Fruit fly (Drosophila melanogaster) whole organism, embryonic: ENCODE measurements around the gene Myo31DF.
A peak's percentile ranks its signal among the peaks of the same experiment; 100 is the strongest.

Experiments
- Aef1 ChIP-seq: fragments of 200-800 bp; sonication (Bioruptor generic); IDR thresholded peaks from 3 replicates; pipeline ENCODE4 v1.3.6; 2022; ENCODE audit warnings: missing biosample characterization, missing genetic modification characterization
- B-H2 ChIP-seq: fragments of 200-800 bp; sonication (Bioruptor generic); optimal IDR thresholded peaks from 2 replicates; lab custom pipeline; 2018; ENCODE audit warnings: missing biosample characterization, mild to moderate bottlenecking, missing genetic modification characterization
- BtbVII ChIP-seq: fragments of 200-800 bp; sonication (Bioruptor generic); optimal IDR thresholded peaks from 3 replicates; lab custom pipeline; 2017; ENCODE audit warnings: missing biosample characterization, mild to moderate bottlenecking, missing genetic modification characterization
- CG10209 ChIP-seq: fragments of 200-800 bp; sonication (Bioruptor generic); optimal IDR thresholded peaks from 3 replicates; lab custom pipeline; 2017; ENCODE audit warnings: missing biosample characterization, mild to moderate bottlenecking, missing genetic modification characterization, missing genetic modification reagents
- CG10462 ChIP-seq: fragments of 200-800 bp; sonication (Bioruptor generic); optimal IDR thresholded peaks from 2 replicates; lab custom pipeline; 2016; ENCODE audit warnings: missing biosample characterization, missing genetic modification characterization
- CG11085 ChIP-seq: fragments of 200-800 bp; sonication (Bioruptor generic); IDR thresholded peaks from 2 replicates; pipeline ENCODE4 v1.3.6; 2022; ENCODE audit warnings: missing biosample characterization, missing genetic modification characterization
- CG11398 ChIP-seq: fragments of 200-800 bp; sonication (Bioruptor generic); optimal IDR thresholded peaks from 2 replicates; lab custom pipeline; 2016; ENCODE audit warnings: missing biosample characterization, missing genetic modification characterization
- CG12104 ChIP-seq: fragments of 200-800 bp; sonication (Bioruptor generic); optimal IDR thresholded peaks from 3 replicates; lab custom pipeline; 2016; ENCODE audit warnings: missing biosample characterization, missing genetic modification characterization
- CG12155 ChIP-seq: fragments of 200-800 bp; sonication (Bioruptor generic); optimal IDR thresholded peaks from 3 replicates; lab custom pipeline; 2016; ENCODE audit warnings: missing biosample characterization, missing genetic modification characterization
- CG12659 ChIP-seq: fragments of 200-800 bp; sonication (Bioruptor generic); optimal IDR thresholded peaks from 3 replicates; lab custom pipeline; 2017; ENCODE audit warnings: mild to moderate bottlenecking, missing biosample characterization, missing genetic modification reagents, missing genetic modification characterization
- CG12744 ChIP-seq: fragments of 200-800 bp; sonication (Bioruptor generic); optimal IDR thresholded peaks from 2 replicates; lab custom pipeline; 2016; ENCODE audit warnings: missing biosample characterization, missing genetic modification characterization
- CG12942 ChIP-seq: fragments of 200-800 bp; sonication (Bioruptor generic); optimal IDR thresholded peaks from 3 replicates; lab custom pipeline; 2016; ENCODE audit warnings: missing biosample characterization, missing genetic modification characterization
- CG14050 ChIP-seq: fragments of 200-800 bp; sonication (Bioruptor generic); IDR thresholded peaks from 3 replicates; pipeline ENCODE4 v1.3.6; 2022; ENCODE audit warnings: missing biosample characterization, missing genetic modification characterization
- CG17912 ChIP-seq: fragments of 200-800 bp; sonication (Bioruptor generic); optimal IDR thresholded peaks from 2 replicates; lab custom pipeline; 2018; ENCODE audit warnings: missing biosample characterization, mild to moderate bottlenecking, missing genetic modification characterization
- CG18262 ChIP-seq: fragments of 200-800 bp; optimal IDR thresholded peaks from 3 replicates; lab custom pipeline; 2019; ENCODE audit warnings: missing biosample characterization, mild to moderate bottlenecking, missing genetic modification characterization, moderate library complexity
- CG3281 ChIP-seq: fragments of 200-800 bp; sonication (Bioruptor generic); optimal IDR thresholded peaks from 3 replicates; lab custom pipeline; 2017; ENCODE audit warnings: missing biosample characterization, mild to moderate bottlenecking, missing genetic modification characterization
- CG33557 ChIP-seq: fragments of 200-800 bp; sonication (Bioruptor generic); optimal IDR thresholded peaks from 2 replicates; lab custom pipeline; 2019; ENCODE audit warnings: missing biosample characterization, mild to moderate bottlenecking, missing genetic modification characterization, moderate library complexity
- CG3847 ChIP-seq: fragments of 200-800 bp; sonication (Bioruptor generic); IDR thresholded peaks from 2 replicates; pipeline ENCODE4 v1.3.6; 2022; ENCODE audit warnings: missing biosample characterization, missing genetic modification characterization
- CG4820 ChIP-seq: fragments of 200-800 bp; sonication (Bioruptor generic); optimal IDR thresholded peaks from 3 replicates; lab custom pipeline; 2016; ENCODE audit warnings: missing biosample characterization, missing genetic modification characterization
- CG7745 ChIP-seq: fragments of 200-800 bp; sonication (Bioruptor generic); optimal IDR thresholded peaks from 2 replicates; lab custom pipeline; 2018; ENCODE audit warnings: missing biosample characterization, mild to moderate bottlenecking, missing genetic modification characterization, moderate library complexity
- CG8281 ChIP-seq: fragments of 200-800 bp; sonication (Bioruptor generic); optimal IDR thresholded peaks from 2 replicates; lab custom pipeline; 2018; ENCODE audit warnings: missing biosample characterization, mild to moderate bottlenecking, missing genetic modification characterization, moderate library complexity
- Dfd ChIP-seq, 2 experiments: fragments of >200 bp; optimal IDR thresholded peaks; 2 replicates each; lab custom pipeline; 2017; ENCODE audit warnings: missing biosample characterization in 2 of 2, missing genetic modification characterization in 2 of 2
- Eip74EF ChIP-seq, 2 experiments: fragments of 200-800 bp in 1 of 2; fragments of >200 bp in 1 of 2; sonication (Bioruptor generic) in 1 of 2; optimal IDR thresholded peaks; 2 replicates each; lab custom pipeline; 2017 to 2019; ENCODE audit warnings: missing biosample characterization in 2 of 2, missing genetic modification characterization in 2 of 2, mild to moderate bottlenecking in 1 of 2, moderate library complexity in 1 of 2
- Ets97D ChIP-seq: fragments of 200-800 bp; sonication (Bioruptor generic); optimal IDR thresholded peaks from 3 replicates; lab custom pipeline; 2016; ENCODE audit warnings: missing biosample characterization, missing genetic modification characterization
- Gsc ChIP-seq: fragments of 200-800 bp; sonication (Bioruptor generic); IDR thresholded peaks from 2 replicates; pipeline ENCODE4 v1.3.6; 2022; ENCODE audit warnings: missing biosample characterization, missing genetic modification characterization
- H2.0 ChIP-seq: fragments of 200-800 bp; sonication (Bioruptor generic); IDR thresholded peaks from 2 replicates; pipeline ENCODE4 v1.3.6; 2022; ENCODE audit warnings: missing biosample characterization, missing genetic modification characterization
- Hand ChIP-seq: fragments of 200-800 bp; sonication (Bioruptor generic); optimal IDR thresholded peaks from 2 replicates; lab custom pipeline; 2017; ENCODE audit warnings: mild to moderate bottlenecking, missing biosample characterization, missing genetic modification reagents, missing genetic modification characterization
- Med ChIP-seq: fragments of 200-800 bp; sonication (Bioruptor generic); peaks from one replicate; lab custom pipeline; 2016; ENCODE audit warnings: missing biosample characterization, missing genetic modification characterization, mild to moderate bottlenecking, inconsistent platforms, moderate library complexity
- Mrtf ChIP-seq: fragments of 200-800 bp; sonication (Bioruptor generic); IDR thresholded peaks from 3 replicates; pipeline ENCODE4 v1.3.6; 2022; ENCODE audit warnings: missing biosample characterization, missing genetic modification characterization
- Rx ChIP-seq: fragments of 200-800 bp; sonication (Bioruptor generic); IDR thresholded peaks from 2 replicates; pipeline ENCODE4 v1.3.6; 2022; ENCODE audit warnings: missing biosample characterization, missing genetic modification characterization
- Sry-δ ChIP-seq: fragments of 200-800 bp; sonication (Bioruptor generic); optimal IDR thresholded peaks from 2 replicates; lab custom pipeline; 2016; ENCODE audit warnings: missing biosample characterization, missing genetic modification characterization
- ash1 ChIP-seq: fragments of 200-800 bp; sonication (Bioruptor generic); optimal IDR thresholded peaks from 2 replicates; lab custom pipeline; 2018; ENCODE audit warnings: missing biosample characterization, mild to moderate bottlenecking, missing genetic modification characterization
- br ChIP-seq: fragments of >200 bp; optimal IDR thresholded peaks from 2 replicates; lab custom pipeline; 2017
- bsh ChIP-seq, 2 experiments: fragments of 200-800 bp; sonication (Bioruptor generic); optimal IDR thresholded peaks; 2 replicates each; lab custom pipeline; 2017 to 2018; ENCODE audit warnings: mild to moderate bottlenecking in 2 of 2, missing biosample characterization in 2 of 2, missing genetic modification characterization in 2 of 2, moderate library complexity in 1 of 2
- da ChIP-seq: fragments of 200-800 bp; sonication (Bioruptor generic); optimal IDR thresholded peaks from 2 replicates; lab custom pipeline; 2016; ENCODE audit warnings: missing biosample characterization, missing genetic modification characterization
- danr ChIP-seq: fragments of 200-800 bp; sonication (Bioruptor generic); IDR thresholded peaks from 2 replicates; pipeline ENCODE4 v1.3.6; 2022; ENCODE audit warnings: missing biosample characterization, missing genetic modification characterization
- emc ChIP-seq: fragments of 200-800 bp; sonication (Bioruptor generic); optimal IDR thresholded peaks from 2 replicates; lab custom pipeline; 2016; ENCODE audit warnings: missing biosample characterization, missing genetic modification characterization
- eve ChIP-seq, 2 experiments: fragments of >200 bp; optimal IDR thresholded peaks; 2 replicates each; lab custom pipeline; 2017; ENCODE audit warnings: missing biosample characterization in 2 of 2, missing genetic modification characterization in 2 of 2
- fd102C ChIP-seq: fragments of 200-800 bp; sonication (Bioruptor generic); optimal IDR thresholded peaks from 2 replicates; lab custom pipeline; 2018; ENCODE audit warnings: missing biosample characterization, mild to moderate bottlenecking, missing genetic modification characterization, moderate library complexity
- fd96Cb ChIP-seq: fragments of 200-800 bp; sonication (Bioruptor generic); optimal IDR thresholded peaks from 2 replicates; lab custom pipeline; 2018; ENCODE audit warnings: missing biosample characterization, mild to moderate bottlenecking, missing genetic modification characterization, moderate library complexity
- gsb-n ChIP-seq: fragments of 200-800 bp; sonication (Bioruptor generic); optimal IDR thresholded peaks from 3 replicates; lab custom pipeline; 2018; ENCODE audit warnings: missing biosample characterization, mild to moderate bottlenecking, missing genetic modification characterization
- jigr1 ChIP-seq: fragments of 200-800 bp; sonication (Bioruptor generic); IDR thresholded peaks from 3 replicates; pipeline ENCODE4 v1.3.6; 2022; ENCODE audit warnings: missing biosample characterization, missing genetic modification characterization
- ken ChIP-seq: fragments of 200-800 bp; sonication (Bioruptor generic); IDR thresholded peaks from 3 replicates; pipeline ENCODE4 v1.3.6; 2022; ENCODE audit warnings: missing biosample characterization, missing genetic modification characterization
- odd ChIP-seq: fragments of 200-800 bp; sonication (Bioruptor generic); optimal IDR thresholded peaks from 2 replicates; lab custom pipeline; 2017; ENCODE audit warnings: missing biosample characterization, mild to moderate bottlenecking, missing genetic modification characterization
- ro ChIP-seq: fragments of 200-800 bp; sonication (Bioruptor generic); IDR thresholded peaks from 2 replicates; pipeline ENCODE4 v1.3.6; 2022; ENCODE audit warnings: missing biosample characterization, missing genetic modification characterization
- salm ChIP-seq: fragments of 200-800 bp; sonication (Bioruptor generic); optimal IDR thresholded peaks from 2 replicates; lab custom pipeline; 2018; ENCODE audit warnings: missing biosample characterization, mild to moderate bottlenecking, missing genetic modification characterization
- tap ChIP-seq: fragments of 200-800 bp; optimal IDR thresholded peaks from 3 replicates; lab custom pipeline; 2019; ENCODE audit warnings: missing biosample characterization, mild to moderate bottlenecking, missing genetic modification characterization, moderate library complexity
- tgo ChIP-seq: fragments of 200-800 bp; sonication (Bioruptor generic); IDR thresholded peaks from 3 replicates; pipeline ENCODE4 v1.3.6; 2022; ENCODE audit warnings: missing biosample characterization, missing genetic modification characterization
- tll ChIP-seq, 2 experiments: fragments of 200-800 bp in 1 of 2; fragments of >200 bp in 1 of 2; sonication (Bioruptor generic) in 1 of 2; optimal IDR thresholded peaks; 2 replicates each; lab custom pipeline; 2017 to 2019; ENCODE audit warnings: missing biosample characterization in 2 of 2, missing genetic modification characterization in 2 of 2, mild to moderate bottlenecking in 1 of 2, moderate library complexity in 1 of 2
- unpg ChIP-seq: fragments of 200-800 bp; sonication (Bioruptor generic); optimal IDR thresholded peaks from 3 replicates; lab custom pipeline; 2018; ENCODE audit warnings: missing biosample characterization, mild to moderate bottlenecking, missing genetic modification characterization, moderate library complexity

Gene Myo31DF

DNA sequence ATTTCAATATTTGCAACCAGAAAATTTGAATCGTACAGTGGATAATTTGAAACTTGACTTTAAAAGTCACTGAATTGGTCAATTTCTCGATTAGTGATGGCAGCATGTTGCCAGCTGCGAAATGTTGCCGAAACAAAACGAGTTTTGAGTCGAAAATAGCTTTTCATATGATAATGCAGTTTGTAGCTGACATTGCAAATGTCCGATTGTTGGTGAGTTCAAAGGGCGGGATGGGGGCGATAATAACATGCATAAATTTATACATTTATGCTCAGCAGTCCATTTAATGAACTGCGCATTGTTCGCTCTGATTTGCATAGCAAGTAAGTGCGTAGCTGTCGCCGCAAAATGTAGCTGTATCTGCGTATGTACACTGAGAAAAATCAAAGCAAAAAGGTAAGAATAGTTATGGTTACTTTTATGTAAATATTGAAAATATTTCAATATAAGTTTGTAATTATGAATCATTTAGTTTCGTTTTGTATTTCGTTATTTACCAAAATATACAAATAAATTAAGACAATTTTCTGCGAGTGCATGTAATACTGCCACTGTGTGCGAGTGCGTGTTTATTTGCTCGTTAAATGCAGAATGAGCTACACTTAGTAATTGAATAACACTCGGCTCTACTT lies 20.5 kb upstream of the Myo31DF start, which contains the start of gene Lip4 (continued):
- TF ChIP-seq jigr1 (GFP tag; lab: Robert Waterston, UW) = no peak
- no peak for TF ChIP-seq CG7745 (tag; lab: Kevin White, UChicago)
- no peak for TF ChIP-seq Rx (GFP tag; lab: Robert Waterston, UW)
- peak; percentile 77 for TF ChIP-seq CG3281 (GFP tag; lab: Kevin White, UChicago)
- TF ChIP-seq Med = peak; percentile 90
- peak; percentile 51 for TF ChIP-seq Aef1 (GFP tag; lab: Robert Waterston, UW)
- TF ChIP-seq CG18262 (tag; lab: Kevin White, UChicago) = peak; percentile 73
- peak; percentile 26 for TF ChIP-seq CG12744 (GFP tag; lab: Kevin White, UChicago)
- no peak for TF ChIP-seq B-H2 (GFP tag; lab: Kevin White, UChicago)
- TF ChIP-seq CG10209 (GFP tag; lab: Kevin White, UChicago) = peak; percentile 75
- peak; percentile 27 for TF ChIP-seq Hand (GFP tag; lab: Kevin White, UChicago)
- peak; percentile 85 for TF ChIP-seq tgo (GFP tag; lab: Robert Waterston, UW)
- TF ChIP-seq CG11085 (GFP tag; lab: Robert Waterston, UW) = peak; percentile 73
- peak; percentile 44 for TF ChIP-seq CG12104 (GFP tag; lab: Kevin White, UChicago)
- no peak for TF ChIP-seq CG17912 (GFP tag; lab: Kevin White, UChicago)
- no peak for TF ChIP-seq Sry-δ (GFP tag; lab: Kevin White, UChicago)
- TF ChIP-seq eve (GFP tag; optimal IDR thresholded peaks at IDR 0.05; lab: Kevin White, UChicago) = peak in 1 of 2 experiments; percentile 86
- peak; percentile 59 for TF ChIP-seq fd96Cb
- no peak for TF ChIP-seq br (lab: Kevin White, UChicago)
- peak; percentile 66 for TF ChIP-seq CG10462 (GFP tag; lab: Kevin White, UChicago)
- TF ChIP-seq CG14050 (GFP tag; lab: Robert Waterston, UW) = peak; percentile 66; the same call in 2 of the 3 replicates
- TF ChIP-seq Gsc (GFP tag; lab: Robert Waterston, UW) = no peak
- TF ChIP-seq ash1 (GFP tag; lab: Kevin White, UChicago) = no peak
- TF ChIP-seq fd102C = no peak
- TF ChIP-seq CG33557 (GFP tag; lab: Kevin White, UChicago) = no peak
- TF ChIP-seq odd (GFP tag; lab: Kevin White, UChicago) = peak; percentile 58
- peak; percentile 29 for TF ChIP-seq CG8281
- peak; percentile 66 for TF ChIP-seq gsb-n (tag; lab: Kevin White, UChicago)
- no peak for TF ChIP-seq emc
- peak; percentile 78 for TF ChIP-seq H2.0 (GFP tag; lab: Robert Waterston, UW)
- peak; percentile 71 for TF ChIP-seq tap (tag; lab: Kevin White, UChicago)
- peak; percentile 82 for TF ChIP-seq CG12659
- TF ChIP-seq tll (GFP tag; optimal IDR thresholded peaks at IDR 0.05; lab: Kevin White, UChicago) = no peak
- peak; percentile 33; the same call in 1 of the 3 replicates for TF ChIP-seq ken
- TF ChIP-seq danr (GFP tag; lab: Robert Waterston, UW) = no peak; the same call in 1 of the 2 replicates
- TF ChIP-seq ro (GFP tag; lab: Robert Waterston, UW) = peak; percentile 38; the same call in 1 of the 2 replicates
- peak; percentile 62 for TF ChIP-seq BtbVII
- peak in 1 of 2 experiments; percentile 67 for TF ChIP-seq Eip74EF (GFP tag; optimal IDR thresholded peaks at IDR 0.05; lab: Kevin White, UChicago)
- peak; percentile 24 for TF ChIP-seq salm (tag; lab: Kevin White, UChicago)
- TF ChIP-seq Mrtf (GFP tag; lab: Robert Waterston, UW) = peak; percentile 53; the same call in 1 of the 3 replicates
- TF ChIP-seq bsh (GFP tag; optimal IDR thresholded peaks at IDR 0.05; lab: Kevin White, UChicago) = peak in 1 of 2 experiments; percentile 67
- TF ChIP-seq CG11398 (GFP tag; lab: Kevin White, UChicago) = no peak
- TF ChIP-seq da = no peak
- no peak for TF ChIP-seq Ets97D (GFP tag; lab: Kevin White, UChicago)
- TF ChIP-seq CG3847 (GFP tag; lab: Robert Waterston, UW) = peak; percentile 73; the same call in 1 of the 2 replicates
- no peak for TF ChIP-seq Dfd (GFP tag; optimal IDR thresholded peaks at IDR 0.05; lab: Kevin White, UChicago)
- peak; percentile 62 for TF ChIP-seq CG4820 (GFP tag; lab: Kevin White, UChicago)
- peak; percentile 56 for TF ChIP-seq CG12155 (GFP tag; lab: Kevin White, UChicago)
- peak; percentile 83 for TF ChIP-seq unpg (GFP tag; lab: Kevin White, UChicago)
- TF ChIP-seq CG12942 (GFP tag; lab: Kevin White, UChicago) = peak; percentile 46
